Worm (Caenorhabditis elegans): ENCODE results near the gene olrn-1.

- TF ChIP-seq lim-7 (GFP tag; IDR thresholded peaks at IDR 0.05) = no peak
- no peak for TF ChIP-seq fos-1 (tag; optimal IDR thresholded peaks at IDR 0.05)
- TF ChIP-seq nhr-77 (tag; optimal IDR thresholded peaks at IDR 0.05) = no peak
Observed at ce11 chrX:15547896-15548295, 10.4 kb downstream of the olrn-1 start.

Data from whole organism, L4 larva.